Fruit fly (Drosophila melanogaster): Measurements from ENCODE around the gene Ugt302C1.

DNA sequence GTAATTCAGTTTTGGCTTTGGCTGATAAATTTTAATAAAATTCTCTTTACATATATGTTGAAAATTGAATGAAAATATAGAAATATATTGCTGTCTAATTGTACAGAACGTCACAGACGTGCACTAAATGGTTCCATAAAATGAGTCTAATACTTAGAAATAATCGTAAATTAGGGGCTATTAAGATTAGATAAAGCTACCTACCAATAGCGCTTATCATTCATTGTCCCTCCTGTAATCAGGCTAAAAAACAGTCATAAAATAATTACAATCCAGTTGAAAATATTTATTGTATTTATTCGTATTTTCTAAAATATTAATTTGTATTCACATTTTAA, 16.2 kb downstream of the Ugt302C1 start:
- TF ChIP-seq ey (GFP tag; optimal IDR thresholded peaks at IDR 0.05) (no peak), Hr83 (GFP tag; optimal IDR thresholded peaks at IDR 0.05; ENCODE audit: poor library complexity, severe bottlenecking) (no peak), h (GFP tag; optimal IDR thresholded peaks at IDR 0.05) (no peak), GATAd (GFP tag; optimal IDR thresholded peaks at IDR 0.05) (no peak)
